Fruit fly (Drosophila melanogaster): ENCODE data around the gene CG5280.

CG5280 gene

DNA sequence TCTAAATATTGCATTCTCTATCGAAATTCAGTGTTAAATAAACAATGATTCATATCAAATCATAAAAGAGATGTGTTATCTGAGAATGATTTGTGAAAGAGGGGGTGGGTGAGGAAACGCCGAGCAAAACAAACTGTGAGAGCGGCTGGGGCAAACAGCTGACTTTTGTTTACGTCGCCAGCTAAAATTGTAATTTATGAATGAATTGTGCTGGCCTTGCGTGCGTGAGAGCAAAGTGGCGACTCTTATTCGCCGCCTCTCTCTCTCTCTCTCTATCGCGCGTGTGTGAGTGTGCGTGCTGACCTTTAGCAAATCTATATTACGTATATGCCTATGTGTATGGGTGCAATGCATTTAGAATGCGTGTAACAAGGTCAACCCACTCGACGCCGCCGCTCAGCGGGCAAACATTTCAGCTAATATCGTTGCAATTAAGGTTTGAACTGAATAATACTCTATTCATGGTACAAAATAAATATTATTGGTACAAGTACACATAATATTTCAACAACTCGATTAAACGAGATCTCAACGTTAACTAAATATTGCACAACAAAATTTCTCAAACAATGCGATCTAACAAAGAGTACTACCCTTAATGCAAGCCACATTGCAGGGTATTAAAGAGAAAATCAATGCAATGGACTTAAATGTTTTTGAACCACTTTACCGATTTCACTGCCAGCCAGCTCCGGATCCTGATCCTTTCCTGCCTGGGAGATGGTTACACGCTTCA, 11.2 kb downstream of the CG5280 start (continued):
- no peak for TF ChIP-seq Deaf1 (tag; optimal IDR thresholded peaks at IDR 0.05)
- no peak for TF ChIP-seq CG17612 (GFP tag; IDR thresholded peaks at IDR 0.05)
- TF ChIP-seq CG10979 (tag; optimal IDR thresholded peaks at IDR 0.05) = no peak
- peak; percentile 22 for TF ChIP-seq nmo (GFP tag; optimal IDR thresholded peaks at IDR 0.05)
- TF ChIP-seq lilli (GFP tag; optimal IDR thresholded peaks at IDR 0.05) = peak; percentile 28
- no peak for TF ChIP-seq CG32767 (GFP tag; IDR thresholded peaks at IDR 0.05)
- no peak for TF ChIP-seq CG11085 (GFP tag; IDR thresholded peaks at IDR 0.05)
- no peak for TF ChIP-seq Ravus (GFP tag; IDR thresholded peaks at IDR 0.05)
- TF ChIP-seq unc-4 (GFP tag; IDR thresholded peaks at IDR 0.05; ENCODE audit: partially characterized antibody) = peak; percentile 44
- TF ChIP-seq insv (GFP tag; optimal IDR thresholded peaks at IDR 0.05) = no peak
- TF ChIP-seq Trl (optimal IDR thresholded peaks at IDR 0.05) = peak; percentile 83 to 89
- no peak for TF ChIP-seq Trl (GFP tag; optimal IDR thresholded peaks at IDR 0.05)
- no peak for TF ChIP-seq dysf (GFP tag; IDR thresholded peaks at IDR 0.05)
- TF ChIP-seq YL-1 (GFP tag; optimal IDR thresholded peaks at IDR 0.05) = no peak
- TF ChIP-seq esg (GFP tag; conservative IDR thresholded peaks at IDR 0.05) = peak; percentile 25; the same call in 1 of the 2 replicates
- TF ChIP-seq CG13775 (GFP tag; optimal IDR thresholded peaks at IDR 0.05) = no peak
- TF ChIP-seq Hr51 (GFP tag; optimal IDR thresholded peaks at IDR 0.05) = peak in 1 of 2 experiments; percentile 26
- TF ChIP-seq E2f1 (GFP tag; IDR thresholded peaks at IDR 0.05) = 0 out of 2 replicates have a peak, but pooled peaks have one; percentile 14
- TF ChIP-seq Scr (GFP tag; IDR thresholded peaks at IDR 0.05; ENCODE audit: partially characterized antibody) = no peak; the same call in 1 of the 2 replicates
- no peak for TF ChIP-seq pros (GFP tag; optimal IDR thresholded peaks at IDR 0.05)
- TF ChIP-seq CG32532 (GFP tag; IDR thresholded peaks at IDR 0.05) = no peak
- no peak for TF ChIP-seq CG9797 (GFP tag; optimal IDR thresholded peaks at IDR 0.05)
- TF ChIP-seq sisA (GFP tag; IDR thresholded peaks at IDR 0.05) = peak; percentile 33; the same call in 1 of the 2 replicates
- peak in 1 of 2 experiments; percentile 41 for TF ChIP-seq Eip74EF (GFP tag; optimal IDR thresholded peaks at IDR 0.05)
- no peak for TF ChIP-seq CG3838 (GFP tag; optimal IDR thresholded peaks at IDR 0.05)
- TF ChIP-seq CG6854 (GFP tag; optimal IDR thresholded peaks at IDR 0.05) = no peak
- TF ChIP-seq eve (GFP tag; optimal IDR thresholded peaks at IDR 0.05) = no peak
- TF ChIP-seq Asciz (GFP tag; optimal IDR thresholded peaks at IDR 0.05) = no peak
- TF ChIP-seq Xbp1 (GFP tag; optimal IDR thresholded peaks at IDR 0.05) = peak; percentile 14
- TF ChIP-seq CG14860 (GFP tag; IDR thresholded peaks at IDR 0.05; ENCODE audit: partially characterized antibody) = 0 out of 3 replicates have a peak, but pooled peaks have one; percentile 36
- TF ChIP-seq Ada2b (GFP tag; IDR thresholded peaks at IDR 0.05) = no peak
- TF ChIP-seq exex (tag; optimal IDR thresholded peaks at IDR 0.05) = no peak
- TF ChIP-seq CG5953 (GFP tag; IDR thresholded peaks at IDR 0.05) = 0 out of 2 replicates have a peak, but pooled peaks have one; percentile 24
- TF ChIP-seq tna (GFP tag; IDR thresholded peaks at IDR 0.05; ENCODE audit: partially characterized antibody) = no peak
- TF ChIP-seq CG10321 (GFP tag; IDR thresholded peaks at IDR 0.05) = no peak
- no peak for TF ChIP-seq nerfin-2 (GFP tag; IDR thresholded peaks at IDR 0.05; ENCODE audit: partially characterized antibody)
- TF ChIP-seq bsh (GFP tag; optimal IDR thresholded peaks at IDR 0.05) = peak in 1 of 2 experiments; percentile 47
- no peak for TF ChIP-seq HmgZ (tag; optimal IDR thresholded peaks at IDR 0.05)
- peak; percentile 17; the same call in 1 of the 3 replicates for TF ChIP-seq zen2 (GFP tag; IDR thresholded peaks at IDR 0.05; ENCODE audit: partially characterized antibody)
- TF ChIP-seq MESR4 (GFP tag; optimal IDR thresholded peaks at IDR 0.05) = no peak
- peak; percentile 38 for TF ChIP-seq CG7839 (tag; optimal IDR thresholded peaks at IDR 0.05)
- TF ChIP-seq gt (GFP tag; IDR thresholded peaks at IDR 0.05) = no peak
- TF ChIP-seq CG16813 (GFP tag; IDR thresholded peaks at IDR 0.05; ENCODE audit: partially characterized antibody) = no peak
- no peak for TF ChIP-seq mld (GFP tag; IDR thresholded peaks at IDR 0.05; ENCODE audit: partially characterized antibody)
- no peak for TF ChIP-seq ap (GFP tag; IDR thresholded peaks at IDR 0.05)
- no peak for TF ChIP-seq usp (GFP tag; optimal IDR thresholded peaks at IDR 0.05)
- no peak for TF ChIP-seq CG9609 (GFP tag; optimal IDR thresholded peaks at IDR 0.05)
- TF ChIP-seq Oli (tag; optimal IDR thresholded peaks at IDR 0.05) = peak; percentile 17
